Fruit fly (Drosophila melanogaster): ENCODE measurements around the gene CG12986.
A peak's percentile ranks its signal among the peaks of the same experiment; 100 is the strongest.

The CG12986 gene

dm6 chrX:17844623-17845022 is 25.1 kb upstream of the CG12986 start, which contains the start of the genes CG8142 and Ucp4A (continued):
- peak; percentile 94 for TF ChIP-seq lab (GFP tag; optimal IDR thresholded peaks at IDR 0.05)
- no peak for TF ChIP-seq Sry-β (GFP tag; optimal IDR thresholded peaks at IDR 0.05)
- no peak for TF ChIP-seq lov (optimal IDR thresholded peaks at IDR 0.05)
- TF ChIP-seq lov (GFP tag; IDR thresholded peaks at IDR 0.05) = peak; percentile 78; the same call in 1 of the 3 replicates
- TF ChIP-seq onecut (GFP tag; IDR thresholded peaks at IDR 0.05) = peak; percentile 82
- TF ChIP-seq Dll (GFP tag; IDR thresholded peaks at IDR 0.05; ENCODE audit: partially characterized antibody) = 0 out of 4 replicates have a peak, but pooled peaks have one; percentile 40
- TF ChIP-seq Ets65A (GFP tag) = peak; percentile 96
- TF ChIP-seq stc (GFP tag; IDR thresholded peaks at IDR 0.05) = peak; percentile 94
- peak; percentile 91 for TF ChIP-seq fd3F (GFP tag; optimal IDR thresholded peaks at IDR 0.05)
- peak; percentile 96 for TF ChIP-seq CG7372 (GFP tag; IDR thresholded peaks at IDR 0.05)
- TF ChIP-seq pita (GFP tag; optimal IDR thresholded peaks at IDR 0.05) = no peak
- peak; percentile 79 for TF ChIP-seq CG10147 (GFP tag; optimal IDR thresholded peaks at IDR 0.05)
- peak; percentile 61 for TF ChIP-seq sd (tag; optimal IDR thresholded peaks at IDR 0.05)
- no peak for TF ChIP-seq cad (GFP tag; optimal IDR thresholded peaks at IDR 0.05)
- TF ChIP-seq CG7987 (GFP tag; optimal IDR thresholded peaks at IDR 0.05) = peak; percentile 9
- TF ChIP-seq sqz (GFP tag; optimal IDR thresholded peaks at IDR 0.05) = peak; percentile 90
- TF ChIP-seq MTF-1 (GFP tag; optimal IDR thresholded peaks at IDR 0.05; ENCODE audit: borderline replicate concordance) = peak; percentile 73
- peak; percentile 36 for TF ChIP-seq Side (GFP tag; optimal IDR thresholded peaks at IDR 0.05)
- peak; percentile 64 for TF ChIP-seq exex (tag; optimal IDR thresholded peaks at IDR 0.05)
- peak; percentile 61 for TF ChIP-seq CG2875 (GFP tag; optimal IDR thresholded peaks at IDR 0.05)
- TF ChIP-seq CG8388 (GFP tag; optimal IDR thresholded peaks at IDR 0.05) = peak; percentile 84
- TF ChIP-seq CG6254 (GFP tag; optimal IDR thresholded peaks at IDR 0.05) = peak; percentile 79
- TF ChIP-seq her (GFP tag; optimal IDR thresholded peaks at IDR 0.05) = no peak
- TF ChIP-seq bbx (GFP tag; IDR thresholded peaks at IDR 0.05; ENCODE audit: partially characterized antibody) = no peak
- TF ChIP-seq repo (GFP tag; optimal IDR thresholded peaks at IDR 0.05) = no peak
- peak; percentile 20 for TF ChIP-seq Atf-2 (GFP tag; optimal IDR thresholded peaks at IDR 0.05)
- TF ChIP-seq knrl (GFP tag; IDR thresholded peaks at IDR 0.05; ENCODE audit: partially characterized antibody) = peak; percentile 53; the same call in 2 of the 3 replicates
- peak; percentile 95 for TF ChIP-seq H15 (GFP tag; IDR thresholded peaks at IDR 0.05)
- TF ChIP-seq CG15601 (tag; optimal IDR thresholded peaks at IDR 0.05) = peak; percentile 90
- peak; percentile 91 for TF ChIP-seq zf30C (GFP tag; optimal IDR thresholded peaks at IDR 0.05)
- peak; percentile 91 for TF ChIP-seq dmrt11E (tag; optimal IDR thresholded peaks at IDR 0.05)
- TF ChIP-seq CG18476 (GFP tag; optimal IDR thresholded peaks at IDR 0.05) = peak; percentile 82
- peak; percentile 22 for TF ChIP-seq Atf3 (GFP tag; optimal IDR thresholded peaks at IDR 0.05)
- peak; percentile 92 for TF ChIP-seq trem (tag; optimal IDR thresholded peaks at IDR 0.05)
- TF ChIP-seq lola (GFP tag; optimal IDR thresholded peaks at IDR 0.05) = peak in 1 of 3 experiments; percentile 87
- TF ChIP-seq Max (GFP tag; optimal IDR thresholded peaks at IDR 0.05) = peak; percentile 89
- no peak for TF ChIP-seq HLH4C (GFP tag; IDR thresholded peaks at IDR 0.05; ENCODE audit: partially characterized antibody)
- TF ChIP-seq CG6689 (GFP tag; IDR thresholded peaks at IDR 0.05) = peak; percentile 98
- TF ChIP-seq CG3995 (GFP tag; optimal IDR thresholded peaks at IDR 0.05) = peak; percentile 39
- TF ChIP-seq CG16815 (GFP tag; optimal IDR thresholded peaks at IDR 0.05) = peak; percentile 88
- peak; percentile 97 for TF ChIP-seq CG34422 (GFP tag; IDR thresholded peaks at IDR 0.05)
- peak; percentile 61 for TF ChIP-seq salm (tag; optimal IDR thresholded peaks at IDR 0.05)
- TF ChIP-seq Aef1 (GFP tag; IDR thresholded peaks at IDR 0.05) = peak; percentile 96
- TF ChIP-seq CG16813 (GFP tag; IDR thresholded peaks at IDR 0.05; ENCODE audit: partially characterized antibody) = 0 out of 3 replicates have a peak, but pooled peaks have one; percentile 41
- peak; percentile 91 for TF ChIP-seq NFAT (GFP tag; IDR thresholded peaks at IDR 0.05)
- peak; percentile 8 for TF ChIP-seq da (GFP tag; optimal IDR thresholded peaks at IDR 0.05)
- TF ChIP-seq CG12299 (tag; optimal IDR thresholded peaks at IDR 0.05) = peak; percentile 82
- peak; percentile 96 for TF ChIP-seq CG9932 (GFP tag; IDR thresholded peaks at IDR 0.05)
- TF ChIP-seq br (optimal IDR thresholded peaks at IDR 0.05) = no peak
- TF ChIP-seq zfh2 (GFP tag; optimal IDR thresholded peaks at IDR 0.05) = peak; percentile 62
